Worm (Caenorhabditis elegans) whole organism, L2 larva: Measurements from ENCODE around the gene wrt-4.

Experiments used
- F13H6.1 ChIP-seq: sonication (generic microtip); optimal IDR thresholded peaks from 2 replicates; lab custom pipeline; 2016; ENCODE audit warnings: missing genetic modification characterization, missing compliant biosample characterization
- R02D3.7 ChIP-seq: fragments of 150-350 bp; optimal IDR thresholded peaks from 2 replicates; lab custom pipeline; 2014; ENCODE audit warnings: missing biosample characterization, missing genetic modification characterization
- Y55F3AM.14 ChIP-seq: fragments of 200-800 bp; sonication (Bioruptor generic); optimal IDR thresholded peaks from 2 replicates; lab custom pipeline; 2018; ENCODE audit warnings: mild to moderate bottlenecking, missing genetic modification characterization, missing compliant biosample characterization
- ZK546.5 ChIP-seq: sonication (generic microtip); optimal IDR thresholded peaks from 2 replicates; lab custom pipeline; 2017; ENCODE audit warnings: missing biosample characterization, missing genetic modification characterization
- alr-1 ChIP-seq: fragments of 150-350 bp; optimal IDR thresholded peaks from 2 replicates; lab custom pipeline; 2014; ENCODE audit warnings: missing biosample characterization, missing genetic modification characterization
- aly-2 ChIP-seq: fragments of 150-350 bp; optimal IDR thresholded peaks from 2 replicates; lab custom pipeline; 2014; ENCODE audit warnings: missing biosample characterization, missing genetic modification characterization
- ama-1 ChIP-seq: fragments of 150-350 bp; optimal IDR thresholded peaks from 2 replicates; lab custom pipeline; 2018; ENCODE audit warnings: inconsistent platforms
- blmp-1 ChIP-seq: sonication (generic microtip); optimal IDR thresholded peaks from 2 replicates; lab custom pipeline; 2017; ENCODE audit warnings: missing genetic modification characterization, mild to moderate bottlenecking, missing compliant biosample characterization, antibody characterized with exemption, moderate library complexity; ENCODE audit not compliant: insufficient read depth
- ceh-82 ChIP-seq: fragments of 150-350 bp; optimal IDR thresholded peaks from 2 replicates; lab custom pipeline; 2014; ENCODE audit warnings: missing biosample characterization, missing genetic modification characterization
- dmd-4 ChIP-seq: sonication (generic microtip); optimal IDR thresholded peaks from 2 replicates; lab custom pipeline; 2017; ENCODE audit warnings: missing biosample characterization, missing genetic modification characterization
- egl-27 ChIP-seq: sonication (generic microtip); optimal IDR thresholded peaks from 3 replicates; lab custom pipeline; 2017; ENCODE audit warnings: missing biosample characterization, missing genetic modification reagents, missing genetic modification characterization
- elt-1 ChIP-seq: fragments of 150-350 bp; optimal IDR thresholded peaks from 2 replicates; lab custom pipeline; 2014; ENCODE audit warnings: missing biosample characterization, missing genetic modification characterization
- elt-3 ChIP-seq: sonication (generic microtip); optimal IDR thresholded peaks from 2 replicates; lab custom pipeline; 2017; ENCODE audit warnings: missing biosample characterization, missing genetic modification characterization
- fos-1 ChIP-seq: fragments of 150-350 bp; optimal IDR thresholded peaks from 2 replicates; lab custom pipeline; 2014; ENCODE audit warnings: missing biosample characterization, missing genetic modification characterization
- gmeb-1 ChIP-seq: fragments of 150-350 bp; optimal IDR thresholded peaks from 2 replicates; lab custom pipeline; 2014; ENCODE audit warnings: missing biosample characterization, missing genetic modification characterization
- lin-11 ChIP-seq: fragments of 150-350 bp; sonication (generic microtip); optimal IDR thresholded peaks from 2 replicates; lab custom pipeline; 2014; ENCODE audit warnings: missing biosample characterization, missing genetic modification characterization, inconsistent platforms, mixed read lengths
- lin-13 ChIP-seq: fragments of 150-350 bp; optimal IDR thresholded peaks from 2 replicates; lab custom pipeline; 2014; ENCODE audit warnings: missing biosample characterization, missing genetic modification reagents, missing genetic modification characterization
- lin-39 ChIP-seq: fragments of 150-350 bp; optimal IDR thresholded peaks from 2 replicates; lab custom pipeline; 2014; ENCODE audit warnings: missing biosample characterization, missing genetic modification reagents, missing genetic modification characterization
- lsy-2 ChIP-seq, 2 experiments: fragments of 150-350 bp in 1 of 2; sonication (generic microtip) in 1 of 2; optimal IDR thresholded peaks; 2 replicates each; lab custom pipeline; 2014 to 2017; ENCODE audit warnings: missing biosample characterization in 2 of 2, missing genetic modification characterization in 2 of 2
- mab-5 ChIP-seq: fragments of 150-350 bp; optimal IDR thresholded peaks from 2 replicates; lab custom pipeline; 2014; ENCODE audit warnings: missing biosample characterization, missing genetic modification characterization
- mdl-1 ChIP-seq, 2 experiments: fragments of 150-350 bp in 1 of 2; sonication (generic microtip) in 1 of 2; optimal IDR thresholded peaks; 2 replicates each; lab custom pipeline; 2017; ENCODE audit warnings: missing biosample characterization in 2 of 2, missing genetic modification characterization in 2 of 2
- nhr-10 ChIP-seq: sonication (generic microtip); optimal IDR thresholded peaks from 2 replicates; lab custom pipeline; 2017; ENCODE audit warnings: missing biosample characterization, missing genetic modification characterization
- nhr-11 ChIP-seq: fragments of 150-350 bp; optimal IDR thresholded peaks from 2 replicates; lab custom pipeline; 2014; ENCODE audit warnings: missing biosample characterization, missing genetic modification characterization
- nhr-12 ChIP-seq: fragments of 150-350 bp; optimal IDR thresholded peaks from 2 replicates; lab custom pipeline; 2014; ENCODE audit warnings: missing biosample characterization, missing genetic modification characterization
- nhr-129 ChIP-seq: fragments of 150-350 bp; optimal IDR thresholded peaks from 2 replicates; lab custom pipeline; 2014; ENCODE audit warnings: missing biosample characterization, missing genetic modification characterization
- nhr-21 ChIP-seq: fragments of 150-350 bp; optimal IDR thresholded peaks from 2 replicates; lab custom pipeline; 2014; ENCODE audit warnings: missing biosample characterization, missing genetic modification characterization
- nhr-23 ChIP-seq: fragments of 150-350 bp; optimal IDR thresholded peaks from 2 replicates; lab custom pipeline; 2014; ENCODE audit warnings: missing biosample characterization, missing genetic modification reagents, missing genetic modification characterization
- nhr-237 ChIP-seq: fragments of 150-350 bp; optimal IDR thresholded peaks from 2 replicates; lab custom pipeline; 2014; ENCODE audit warnings: missing biosample characterization, missing genetic modification characterization
- nhr-25 ChIP-seq: fragments of 150-350 bp; sonication (generic microtip); optimal IDR thresholded peaks from 3 replicates; lab custom pipeline; 2014; ENCODE audit warnings: missing biosample characterization, missing genetic modification characterization
- nhr-6 ChIP-seq: fragments of 150-350 bp; optimal IDR thresholded peaks from 2 replicates; lab custom pipeline; 2014; ENCODE audit warnings: missing biosample characterization, missing genetic modification characterization
- nhr-77 ChIP-seq: fragments of 150-350 bp; optimal IDR thresholded peaks from 2 replicates; lab custom pipeline; 2014; ENCODE audit warnings: missing biosample characterization, missing genetic modification characterization
- peb-1 ChIP-seq: fragments of 150-350 bp; optimal IDR thresholded peaks from 2 replicates; lab custom pipeline; 2014; ENCODE audit warnings: missing biosample characterization, missing genetic modification characterization
- sem-4 ChIP-seq: fragments of 150-350 bp; optimal IDR thresholded peaks from 2 replicates; lab custom pipeline; 2014; ENCODE audit warnings: missing biosample characterization, missing genetic modification reagents, missing genetic modification characterization
- skn-1 ChIP-seq: sonication (generic microtip); optimal IDR thresholded peaks from 2 replicates; lab custom pipeline; 2017; ENCODE audit warnings: missing biosample characterization, missing genetic modification characterization
- sma-3 ChIP-seq: sonication (generic microtip); optimal IDR thresholded peaks from 2 replicates; lab custom pipeline; 2016; ENCODE audit warnings: missing genetic modification reagents, missing genetic modification characterization, missing compliant biosample characterization
- sma-9 ChIP-seq, 2 experiments: fragments of 150-350 bp in 1 of 2; sonication (generic microtip) in 1 of 2; optimal IDR thresholded peaks; 2 replicates each; lab custom pipeline; 2014 to 2016; ENCODE audit warnings: missing genetic modification characterization in 2 of 2, mild to moderate bottlenecking in 1 of 2, missing biosample characterization in 1 of 2, missing compliant biosample characterization in 1 of 2, missing genetic modification reagents in 1 of 2, moderate library complexity in 1 of 2
- snpc-4 ChIP-seq: fragments of 150-350 bp; optimal IDR thresholded peaks from 2 replicates; lab custom pipeline; 2014; ENCODE audit warnings: missing biosample characterization, missing genetic modification characterization
- unc-39 ChIP-seq: fragments of 150-350 bp; optimal IDR thresholded peaks from 2 replicates; lab custom pipeline; 2014; ENCODE audit warnings: missing biosample characterization, missing genetic modification characterization
- unc-62 ChIP-seq: fragments of 150-350 bp; optimal IDR thresholded peaks from 2 replicates; lab custom pipeline; 2014; ENCODE audit warnings: missing biosample characterization, missing genetic modification reagents, missing genetic modification characterization
- zag-1 ChIP-seq: fragments of 150-350 bp; optimal IDR thresholded peaks from 2 replicates; lab custom pipeline; 2014; ENCODE audit warnings: missing biosample characterization, missing genetic modification characterization
- ztf-4 ChIP-seq: fragments of 150-350 bp; optimal IDR thresholded peaks from 2 replicates; lab custom pipeline; 2014; ENCODE audit warnings: missing biosample characterization, missing genetic modification characterization

The wrt-4 gene

ce11 chrX:15704579-15705110 lies 52.4 kb downstream of the wrt-4 start:
- TF ChIP-seq snpc-4 (tag; lab: Kevin White, UChicago) (no peak), peb-1 (tag; lab: Kevin White, UChicago) (no peak), ceh-82 (no peak), zag-1 (tag; lab: Kevin White, UChicago) (no peak), nhr-25 (tag; lab: Kevin White, UChicago) (peak; percentile 0), mab-5 (tag; lab: Kevin White, UChicago) (no peak), alr-1 (tag; lab: Kevin White, UChicago) (no peak), mdl-1 (tag; optimal IDR thresholded peaks at IDR 0.05; lab: Kevin White, UChicago) (peak in 1 of 2 experiments; percentile 35), nhr-10 (no peak), nhr-129 (tag; lab: Kevin White, UChicago) (peak; percentile 28), unc-39 (tag; lab: Kevin White, UChicago) (no peak), blmp-1 (tag; lab: Kevin White, UChicago) (no peak), lin-39 (no peak), lin-11 (tag; lab: Kevin White, UChicago) (no peak), nhr-23 (tag; lab: Kevin White, UChicago) (no peak), lin-13 (GFP tag; lab: Kevin White, UChicago) (no peak), fos-1 (tag; lab: Kevin White, UChicago) (no peak), skn-1 (tag; lab: Kevin White, UChicago) (no peak), ama-1 (lab: Kevin White, UChicago) (no peak), nhr-77 (tag; lab: Kevin White, UChicago) (no peak), lsy-2 (tag; optimal IDR thresholded peaks at IDR 0.05; lab: Kevin White, UChicago) (no peak), unc-62 (no peak), sem-4 (no peak), gmeb-1 (tag; lab: Kevin White, UChicago) (peak; percentile 10), nhr-21 (peak; percentile 40), ztf-4 (tag; lab: Kevin White, UChicago) (no peak), elt-1 (tag; lab: Kevin White, UChicago) (no peak), egl-27 (tag; lab: Kevin White, UChicago) (no peak), elt-3 (no peak), nhr-11 (no peak), sma-9 (GFP tag; optimal IDR thresholded peaks at IDR 0.05; lab: Kevin White, UChicago) (peak; percentile 96), sma-9 (tag; optimal IDR thresholded peaks at IDR 0.05; lab: Kevin White, UChicago) (no peak), sma-3 (GFP tag; lab: Kevin White, UChicago) (peak; percentile 79), nhr-237 (no peak), nhr-6 (tag; lab: Kevin White, UChicago) (no peak), nhr-12 (tag; lab: Kevin White, UChicago) (no peak), R02D3.7 (tag; lab: Kevin White, UChicago) (no peak), ZK546.5 (tag; lab: Kevin White, UChicago) (no peak), aly-2 (tag; lab: Kevin White, UChicago) (no peak), Y55F3AM.14 (GFP tag; lab: Kevin White, UChicago) (no peak), dmd-4 (tag; lab: Kevin White, UChicago) (no peak), F13H6.1 (no peak)
